Worm (Caenorhabditis elegans) whole organism, L3 larva: ENCODE results near the gene magu-2.

ENCODE experiments used
- elt-1 ChIP-seq: fragments of 150-350 bp; optimal IDR thresholded peaks from 2 replicates; lab custom pipeline; 2014; ENCODE audit warnings: missing biosample characterization, missing genetic modification characterization
- skn-1 ChIP-seq: fragments of 150-350 bp; optimal IDR thresholded peaks from 2 replicates; lab custom pipeline; 2014; ENCODE audit warnings: missing biosample characterization, missing genetic modification characterization
- snpc-4 ChIP-seq: fragments of 150-350 bp; optimal IDR thresholded peaks from 2 replicates; lab custom pipeline; 2014; ENCODE audit warnings: missing biosample characterization, missing genetic modification characterization
- zag-1 ChIP-seq: fragments of 150-350 bp; optimal IDR thresholded peaks from 2 replicates; lab custom pipeline; 2014; ENCODE audit warnings: missing biosample characterization, missing genetic modification characterization

DNA sequence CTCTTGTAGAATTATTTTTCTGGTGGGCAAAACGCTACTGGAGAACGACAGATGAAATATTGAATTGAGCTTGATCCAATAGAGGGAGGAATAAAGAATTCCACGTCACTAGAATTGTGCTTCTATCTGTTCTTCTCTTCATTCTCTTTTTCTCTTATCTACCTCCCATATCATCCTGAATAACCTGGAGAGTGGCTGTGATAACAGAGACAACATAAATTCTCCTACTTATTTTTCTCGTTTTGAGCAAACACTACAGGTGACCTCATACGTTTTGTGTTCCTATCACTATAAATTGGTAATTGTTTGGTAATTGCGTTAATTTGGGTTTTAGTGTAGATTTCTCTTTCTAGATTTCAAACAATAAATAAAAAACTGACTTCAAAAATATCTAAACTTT, 19.7 kb downstream of the magu-2 start:
- no peak for TF ChIP-seq zag-1 (tag; lab: Kevin White, UChicago)
- no peak for TF ChIP-seq skn-1 (tag; lab: Kevin White, UChicago)
- TF ChIP-seq snpc-4 (tag; lab: Kevin White, UChicago): no peak
- TF ChIP-seq elt-1 (tag; lab: Kevin White, UChicago): no peak
